Fruit fly (Drosophila melanogaster): Measurements from ENCODE around the gene CG34174.

The CG34174 gene

dm6 chr2L:2196590-2197474, 17.2 kb upstream of the CG34174 start (continued):
- TF ChIP-seq HLH3B (GFP tag; IDR thresholded peaks at IDR 0.05), result no peak
- no peak for TF ChIP-seq bcd (GFP tag; optimal IDR thresholded peaks at IDR 0.05)
- no peak for TF ChIP-seq CG10565 (GFP tag; optimal IDR thresholded peaks at IDR 0.05)
- no peak for TF ChIP-seq danr (GFP tag; IDR thresholded peaks at IDR 0.05)
- no peak for TF ChIP-seq tap (tag; optimal IDR thresholded peaks at IDR 0.05)
- peak; percentile 14 for TF ChIP-seq CG8281 (tag; optimal IDR thresholded peaks at IDR 0.05)
- peak; percentile 24 for TF ChIP-seq tin (GFP tag; optimal IDR thresholded peaks at IDR 0.05)
- peak; percentile 63 for TF ChIP-seq nmo (GFP tag; optimal IDR thresholded peaks at IDR 0.05)
- peak; percentile 18 for TF ChIP-seq pzg (GFP tag; optimal IDR thresholded peaks at IDR 0.05)
- peak; percentile 61 for TF ChIP-seq D19A (tag; optimal IDR thresholded peaks at IDR 0.05)
- TF ChIP-seq dmrt11E (tag; optimal IDR thresholded peaks at IDR 0.05), result peak; percentile 67
- TF ChIP-seq peb (GFP tag; IDR thresholded peaks at IDR 0.05), result no peak
- TF ChIP-seq YL-1 (GFP tag; optimal IDR thresholded peaks at IDR 0.05), result peak; percentile 53
- TF ChIP-seq lmd (GFP tag; IDR thresholded peaks at IDR 0.05), result no peak
- TF ChIP-seq CG11398 (GFP tag; optimal IDR thresholded peaks at IDR 0.05), result no peak
- peak; percentile 95 for TF ChIP-seq cwo (GFP tag; optimal IDR thresholded peaks at IDR 0.05)
- TF ChIP-seq Hsf (GFP tag; optimal IDR thresholded peaks at IDR 0.05), result peak; percentile 45
- no peak for TF ChIP-seq CG32532 (GFP tag; IDR thresholded peaks at IDR 0.05)
- no peak for TF ChIP-seq ssp (GFP tag; IDR thresholded peaks at IDR 0.05)
- TF ChIP-seq abd-A (tag; optimal IDR thresholded peaks at IDR 0.05), result peak; percentile 98
- TF ChIP-seq Lim3 (GFP tag; IDR thresholded peaks at IDR 0.05), result no peak
- TF ChIP-seq E2f2 (GFP tag; IDR thresholded peaks at IDR 0.05), result no peak
- TF ChIP-seq usp (GFP tag; optimal IDR thresholded peaks at IDR 0.05), result peak; percentile 22
- TF ChIP-seq bsh (GFP tag; optimal IDR thresholded peaks at IDR 0.05), result peak in 1 of 2 experiments; percentile 65
- no peak for TF ChIP-seq H2.0 (GFP tag; IDR thresholded peaks at IDR 0.05)
- TF ChIP-seq bbx (GFP tag; IDR thresholded peaks at IDR 0.05; ENCODE audit: partially characterized antibody), result no peak
- no peak for TF ChIP-seq Taf1 (GFP tag; IDR thresholded peaks at IDR 0.05)
- peak; percentile 32 for TF ChIP-seq Myb (GFP tag; optimal IDR thresholded peaks at IDR 0.05)
- TF ChIP-seq CG11723 (GFP tag; optimal IDR thresholded peaks at IDR 0.05), result peak; percentile 14
- TF ChIP-seq kni (GFP tag; optimal IDR thresholded peaks at IDR 0.05), result peak; percentile 99
- peak; percentile 68 for TF ChIP-seq Usf (GFP tag; optimal IDR thresholded peaks at IDR 0.05)
- no peak for TF ChIP-seq Ets97D (GFP tag; optimal IDR thresholded peaks at IDR 0.05)
- TF ChIP-seq gem (tag; optimal IDR thresholded peaks at IDR 0.05), result peak; percentile 77
- peak; percentile 97 for TF ChIP-seq Sry-β (GFP tag; optimal IDR thresholded peaks at IDR 0.05)
- TF ChIP-seq CG7963 (GFP tag; IDR thresholded peaks at IDR 0.05; ENCODE audit: partially characterized antibody), result no peak
- no peak for TF ChIP-seq gcm2 (GFP tag; optimal IDR thresholded peaks at IDR 0.05)
- peak; percentile 43 for TF ChIP-seq CG6272 (GFP tag; IDR thresholded peaks at IDR 0.05)
- no peak for TF ChIP-seq CG11560 (tag; IDR thresholded peaks at IDR 0.05)
- TF ChIP-seq CrebB (tag; optimal IDR thresholded peaks at IDR 0.05), result peak; percentile 76
- peak; percentile 46 for TF ChIP-seq caup (GFP tag; optimal IDR thresholded peaks at IDR 0.05; ENCODE audit: severe bottlenecking)
- no peak for TF ChIP-seq CG4404 (GFP tag; IDR thresholded peaks at IDR 0.05)
- TF ChIP-seq CG13287 (GFP tag; IDR thresholded peaks at IDR 0.05; ENCODE audit: partially characterized antibody), result no peak
- TF ChIP-seq esg (GFP tag; conservative IDR thresholded peaks at IDR 0.05), result no peak
- peak; percentile 10 for TF ChIP-seq tup (GFP tag; optimal IDR thresholded peaks at IDR 0.05)
- TF ChIP-seq dan (GFP tag; IDR thresholded peaks at IDR 0.05), result no peak
- no peak for TF ChIP-seq fd96Cb (tag; optimal IDR thresholded peaks at IDR 0.05)
- peak; percentile 68 for TF ChIP-seq HmgD (GFP tag; optimal IDR thresholded peaks at IDR 0.05)
- TF ChIP-seq MTF-1 (GFP tag; optimal IDR thresholded peaks at IDR 0.05; ENCODE audit: borderline replicate concordance), result peak; percentile 42
- peak; percentile 16 for TF ChIP-seq Blimp-1 (GFP tag; optimal IDR thresholded peaks at IDR 0.05)

All from whole organism, embryonic.